Worm (Caenorhabditis elegans) whole organism, mixed stage, embryonic: ENCODE data around the gene Y49F6B.2.

ENCODE experiments used
- bed-3 ChIP-seq: fragments of 200-800 bp; sonication (Bioruptor generic); optimal IDR thresholded peaks from 3 replicates; lab custom pipeline; 2018; ENCODE audit warnings: mild to moderate bottlenecking, missing genetic modification characterization, moderate library complexity, missing compliant biosample characterization
- blmp-1 ChIP-seq: fragments of 150-350 bp; optimal IDR thresholded peaks from 2 replicates; lab custom pipeline; 2014; ENCODE audit warnings: missing biosample characterization, missing genetic modification characterization
- lsy-2 ChIP-seq: fragments of 150-350 bp; optimal IDR thresholded peaks from 2 replicates; lab custom pipeline; 2014; ENCODE audit warnings: missing biosample characterization, missing genetic modification characterization
- snpc-4 ChIP-seq: fragments of 150-350 bp; optimal IDR thresholded peaks from 2 replicates; lab custom pipeline; 2014; ENCODE audit warnings: missing biosample characterization, missing genetic modification characterization
- unc-39 ChIP-seq: fragments of 150-350 bp; optimal IDR thresholded peaks from 2 replicates; lab custom pipeline; 2014; ENCODE audit warnings: missing biosample characterization, missing genetic modification characterization
- unc-62 ChIP-seq: fragments of 150-350 bp; optimal IDR thresholded peaks from 2 replicates; lab custom pipeline; 2014; ENCODE audit warnings: missing biosample characterization, missing genetic modification reagents, missing genetic modification characterization

- TF ChIP-seq unc-39 (tag; lab: Kevin White, UChicago), result no peak
- TF ChIP-seq blmp-1 (tag; lab: Kevin White, UChicago), result no peak
- no peak for TF ChIP-seq bed-3
- TF ChIP-seq snpc-4 (tag; lab: Kevin White, UChicago), result no peak
- TF ChIP-seq unc-62, result no peak
- TF ChIP-seq lsy-2 (tag; lab: Kevin White, UChicago), result no peak
Observed at ce11 chrII:3472817-3473216, 30.0 kb upstream of the Y49F6B.2 start, which contains the start of gene Y49F6B.6.
